Worm (Caenorhabditis elegans): ENCODE data around the gene spr-3.

DNA sequence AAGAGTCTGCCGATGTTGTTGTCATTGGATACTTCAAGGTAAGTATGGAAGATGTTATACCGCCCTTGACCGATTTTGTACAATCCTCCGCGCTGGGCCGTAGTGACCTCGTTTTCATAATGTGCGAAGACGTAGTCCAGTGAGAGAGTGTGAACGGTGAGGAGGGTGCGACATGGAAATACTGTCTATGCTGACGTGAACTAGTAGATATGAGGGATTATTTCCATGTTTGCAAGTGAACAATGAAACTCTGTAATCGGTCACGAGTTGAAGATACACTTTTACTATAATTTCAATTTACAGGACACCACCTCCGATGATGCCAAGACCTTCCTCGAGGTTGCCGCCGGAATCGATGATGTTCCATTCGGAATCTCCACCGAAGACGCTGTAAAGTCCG is 11.0 kb downstream of the spr-3 start:
- no peak for TF ChIP-seq zag-1 (tag; optimal IDR thresholded peaks at IDR 0.05)
- no peak for TF ChIP-seq skn-1 (tag; optimal IDR thresholded peaks at IDR 0.05)
- no peak for TF ChIP-seq nhr-10 (tag; optimal IDR thresholded peaks at IDR 0.05)
